Fruit fly (Drosophila melanogaster) whole organism, embryonic: ENCODE data around the gene Nsf2.
A peak's percentile ranks its signal among the peaks of the same experiment; 100 is the strongest.

Experiments
- CG10267 ChIP-seq: fragments of 200-800 bp; sonication (Bioruptor generic); optimal IDR thresholded peaks from 2 replicates; lab custom pipeline; 2018; ENCODE audit warnings: missing biosample characterization, mild to moderate bottlenecking, missing genetic modification characterization, moderate library complexity
- CG10431 ChIP-seq: fragments of 200-800 bp; sonication (Bioruptor generic); optimal IDR thresholded peaks from 3 replicates; lab custom pipeline; 2018; ENCODE audit warnings: missing biosample characterization, mild to moderate bottlenecking, missing genetic modification characterization
- CG12219 ChIP-seq: fragments of 200-800 bp; sonication (Bioruptor generic); optimal IDR thresholded peaks from 3 replicates; lab custom pipeline; 2018; ENCODE audit warnings: missing biosample characterization, mild to moderate bottlenecking, missing genetic modification characterization
- CG16863 ChIP-seq: fragments of 200-800 bp; sonication (Bioruptor generic); optimal IDR thresholded peaks from 3 replicates; lab custom pipeline; 2016; ENCODE audit warnings: missing biosample characterization, missing genetic modification characterization
- CG17361 ChIP-seq: fragments of 200-800 bp; sonication (Bioruptor generic); IDR thresholded peaks from 3 replicates; pipeline ENCODE4 v1.3.6; 2022; ENCODE audit warnings: missing biosample characterization, missing genetic modification characterization
- CG17568 ChIP-seq: fragments of 200-800 bp; sonication (Bioruptor generic); optimal IDR thresholded peaks from 2 replicates; lab custom pipeline; 2018; ENCODE audit warnings: missing biosample characterization, mild to moderate bottlenecking, missing genetic modification characterization, moderate library complexity
- CG18262 ChIP-seq: fragments of 200-800 bp; optimal IDR thresholded peaks from 3 replicates; lab custom pipeline; 2019; ENCODE audit warnings: missing biosample characterization, mild to moderate bottlenecking, missing genetic modification characterization, moderate library complexity
- CG18599 ChIP-seq: fragments of 200-800 bp; sonication (Bioruptor generic); optimal IDR thresholded peaks from 3 replicates; lab custom pipeline; 2017; ENCODE audit warnings: missing biosample characterization, missing genetic modification characterization, mild to moderate bottlenecking, moderate library complexity, missing genetic modification reagents
- CG2120 ChIP-seq: fragments of 200-800 bp; sonication (Bioruptor generic); optimal IDR thresholded peaks from 3 replicates; lab custom pipeline; 2016; ENCODE audit warnings: missing biosample characterization, missing genetic modification characterization
- CG33213 ChIP-seq: fragments of 200-800 bp; sonication (Bioruptor generic); optimal IDR thresholded peaks from 3 replicates; lab custom pipeline; 2016; ENCODE audit warnings: missing biosample characterization, missing genetic modification characterization
- CG3847 ChIP-seq: fragments of 200-800 bp; sonication (Bioruptor generic); IDR thresholded peaks from 2 replicates; pipeline ENCODE4 v1.3.6; 2022; ENCODE audit warnings: missing biosample characterization, missing genetic modification characterization
- CG7357 ChIP-seq: fragments of 200-800 bp; sonication (Bioruptor generic); IDR thresholded peaks from 3 replicates; pipeline ENCODE4 v1.3.6; 2022; ENCODE audit warnings: missing biosample characterization, missing genetic modification characterization
- CG7928 ChIP-seq: fragments of 200-800 bp; sonication (Bioruptor generic); optimal IDR thresholded peaks from 2 replicates; lab custom pipeline; 2017; ENCODE audit warnings: missing biosample characterization, mild to moderate bottlenecking, missing genetic modification characterization
- CG8924 ChIP-seq: fragments of 200-800 bp; optimal IDR thresholded peaks from 3 replicates; lab custom pipeline; 2019; ENCODE audit warnings: missing biosample characterization, mild to moderate bottlenecking, missing genetic modification characterization, moderate library complexity
- CG9437 ChIP-seq: fragments of 200-800 bp; sonication (Bioruptor generic); optimal IDR thresholded peaks from 2 replicates; lab custom pipeline; 2018; ENCODE audit warnings: missing biosample characterization, mild to moderate bottlenecking, missing genetic modification characterization
- CG9727 ChIP-seq: fragments of 200-800 bp; sonication (Bioruptor generic); optimal IDR thresholded peaks from 3 replicates; lab custom pipeline; 2017; ENCODE audit warnings: missing biosample characterization, mild to moderate bottlenecking, missing genetic modification characterization
- CG9817 ChIP-seq: fragments of 200-800 bp; sonication (Bioruptor generic); optimal IDR thresholded peaks from 2 replicates; lab custom pipeline; 2018; ENCODE audit warnings: missing biosample characterization, mild to moderate bottlenecking, missing genetic modification characterization, moderate library complexity
- CG9932 ChIP-seq: fragments of 200-800 bp; sonication (Bioruptor generic); IDR thresholded peaks from 2 replicates; pipeline ENCODE4 v1.3.6; 2022; ENCODE audit warnings: missing biosample characterization, missing genetic modification characterization
- D ChIP-seq, 2 experiments: fragments of 200-800 bp in 1 of 2; fragments of >200 bp in 1 of 2; sonication (Bioruptor generic) in 1 of 2; optimal IDR thresholded peaks; 2 replicates in 1 of 2; 3 replicates in 1 of 2; lab custom pipeline; 2017; ENCODE audit warnings: mild to moderate bottlenecking in 1 of 2, missing biosample characterization in 1 of 2, missing genetic modification characterization in 1 of 2, missing genetic modification reagents in 1 of 2
- D19A ChIP-seq: fragments of 200-800 bp; optimal IDR thresholded peaks from 3 replicates; lab custom pipeline; 2019; ENCODE audit warnings: missing biosample characterization, mild to moderate bottlenecking, missing genetic modification characterization, moderate library complexity
- Dll ChIP-seq: fragments of 200-800 bp; sonication (Bioruptor generic); IDR thresholded peaks from 4 replicates; pipeline ENCODE4 v1.3.6; 2022; ENCODE audit warnings: missing biosample characterization, missing genetic modification characterization; ENCODE audit not compliant: partially characterized antibody
- Doc3 ChIP-seq: fragments of 200-800 bp; sonication (Bioruptor generic); IDR thresholded peaks from 3 replicates; pipeline ENCODE4 v1.3.6; 2022; ENCODE audit warnings: missing biosample characterization, missing genetic modification characterization; ENCODE audit not compliant: partially characterized antibody
- Dp ChIP-seq: fragments of 200-800 bp; sonication (Bioruptor generic); optimal IDR thresholded peaks from 2 replicates; lab custom pipeline; 2018; ENCODE audit warnings: missing biosample characterization, mild to moderate bottlenecking, missing genetic modification characterization, moderate library complexity
- H2.0 ChIP-seq: fragments of 200-800 bp; sonication (Bioruptor generic); IDR thresholded peaks from 2 replicates; pipeline ENCODE4 v1.3.6; 2022; ENCODE audit warnings: missing biosample characterization, missing genetic modification characterization
- HLH3B ChIP-seq: fragments of 200-800 bp; sonication (Bioruptor generic); IDR thresholded peaks from 2 replicates; pipeline ENCODE4 v1.3.6; 2022; ENCODE audit warnings: missing biosample characterization, missing genetic modification characterization
- HLHmδ ChIP-seq: fragments of 200-800 bp; sonication (Bioruptor generic); optimal IDR thresholded peaks from 2 replicates; lab custom pipeline; 2018; ENCODE audit warnings: missing biosample characterization, mild to moderate bottlenecking, missing genetic modification characterization, moderate library complexity
- Hmr ChIP-seq: fragments of 200-800 bp; sonication (Bioruptor generic); optimal IDR thresholded peaks from 3 replicates; lab custom pipeline; 2017; ENCODE audit warnings: mild to moderate bottlenecking, missing biosample characterization, missing genetic modification reagents, missing genetic modification characterization
- Hsf ChIP-seq: fragments of 200-800 bp; sonication (Bioruptor generic); optimal IDR thresholded peaks from 3 replicates; lab custom pipeline; 2016; ENCODE audit warnings: missing biosample characterization, missing genetic modification characterization
- NK7.1 ChIP-seq: fragments of 200-800 bp; sonication (Bioruptor generic); optimal IDR thresholded peaks from 3 replicates; lab custom pipeline; 2016; ENCODE audit warnings: missing biosample characterization, missing genetic modification characterization
- Neu2 ChIP-seq: fragments of 200-800 bp; sonication (Bioruptor generic); optimal IDR thresholded peaks from 3 replicates; lab custom pipeline; 2016; ENCODE audit warnings: missing biosample characterization, missing genetic modification characterization, borderline replicate concordance
- PHDP ChIP-seq: fragments of 200-800 bp; sonication (Bioruptor generic); optimal IDR thresholded peaks from 3 replicates; lab custom pipeline; 2018; ENCODE audit warnings: missing biosample characterization, mild to moderate bottlenecking, missing genetic modification characterization, moderate library complexity
- Sry-β ChIP-seq: fragments of 200-800 bp; sonication (Bioruptor generic); optimal IDR thresholded peaks from 2 replicates; lab custom pipeline; 2018; ENCODE audit warnings: missing biosample characterization, mild to moderate bottlenecking, missing genetic modification characterization, moderate library complexity
- Trl ChIP-seq, 3 experiments: fragments of >200 bp in 2 of 3; fragments of 200-800 bp in 1 of 3; sonication (Bioruptor generic) in 1 of 3; optimal IDR thresholded peaks; 2 replicates in 1 of 3; 3 replicates in 2 of 3; lab custom pipeline; 2016 to 2017; ENCODE audit warnings: missing biosample characterization in 1 of 3, missing genetic modification characterization in 1 of 3
- btn ChIP-seq: fragments of 200-800 bp; sonication (Bioruptor generic); optimal IDR thresholded peaks from 2 replicates; lab custom pipeline; 2016; ENCODE audit warnings: missing biosample characterization, missing genetic modification characterization
- chif ChIP-seq, 2 experiments: fragments of 200-800 bp; sonication (Bioruptor generic); optimal IDR thresholded peaks; 3 replicates each; lab custom pipeline; 2016; ENCODE audit warnings: missing biosample characterization in 2 of 2, missing genetic modification characterization in 2 of 2
- ci ChIP-seq: fragments of 200-800 bp; sonication (Bioruptor generic); IDR thresholded peaks from 3 replicates; pipeline ENCODE4 v1.3.6; 2022; ENCODE audit warnings: missing biosample characterization, missing genetic modification characterization
- danr ChIP-seq: fragments of 200-800 bp; sonication (Bioruptor generic); IDR thresholded peaks from 2 replicates; pipeline ENCODE4 v1.3.6; 2022; ENCODE audit warnings: missing biosample characterization, missing genetic modification characterization
- fd102C ChIP-seq: fragments of 200-800 bp; sonication (Bioruptor generic); optimal IDR thresholded peaks from 2 replicates; lab custom pipeline; 2018; ENCODE audit warnings: missing biosample characterization, mild to moderate bottlenecking, missing genetic modification characterization, moderate library complexity
- fu2 ChIP-seq: fragments of 200-800 bp; sonication (Bioruptor generic); optimal IDR thresholded peaks from 2 replicates; lab custom pipeline; 2016; ENCODE audit warnings: missing biosample characterization, missing genetic modification characterization
- insv ChIP-seq, 2 experiments: fragments of 200-800 bp; sonication (Bioruptor generic); optimal IDR thresholded peaks; 3 replicates each; lab custom pipeline; 2016 to 2018; ENCODE audit warnings: missing biosample characterization in 2 of 2, missing genetic modification characterization in 2 of 2
- kni ChIP-seq: fragments of 200-800 bp; sonication (Bioruptor generic); optimal IDR thresholded peaks from 3 replicates; lab custom pipeline; 2017; ENCODE audit warnings: mild to moderate bottlenecking, missing biosample characterization, missing genetic modification reagents, missing genetic modification characterization
- lilli ChIP-seq: fragments of 200-800 bp; sonication (Bioruptor generic); optimal IDR thresholded peaks from 3 replicates; lab custom pipeline; 2016; ENCODE audit warnings: missing biosample characterization, missing genetic modification characterization
- lmd ChIP-seq: fragments of 200-800 bp; sonication (Bioruptor generic); IDR thresholded peaks from 2 replicates; pipeline ENCODE4 v1.3.6; 2022; ENCODE audit warnings: missing biosample characterization, missing genetic modification characterization
- salm ChIP-seq: fragments of 200-800 bp; sonication (Bioruptor generic); optimal IDR thresholded peaks from 2 replicates; lab custom pipeline; 2018; ENCODE audit warnings: missing biosample characterization, mild to moderate bottlenecking, missing genetic modification characterization
- sens ChIP-seq: fragments of 200-800 bp; sonication (Bioruptor generic); peaks from one replicate; lab custom pipeline; 2016; ENCODE audit warnings: missing biosample characterization, missing genetic modification characterization
- sima ChIP-seq: fragments of 200-800 bp; sonication (Bioruptor generic); optimal IDR thresholded peaks from 2 replicates; lab custom pipeline; 2016; ENCODE audit warnings: missing biosample characterization, missing genetic modification characterization
- sqz ChIP-seq: fragments of 200-800 bp; sonication (Bioruptor generic); optimal IDR thresholded peaks from 3 replicates; lab custom pipeline; 2018; ENCODE audit warnings: missing biosample characterization, mild to moderate bottlenecking, missing genetic modification characterization
- tin ChIP-seq: fragments of 200-800 bp; sonication (Bioruptor generic); optimal IDR thresholded peaks from 3 replicates; lab custom pipeline; 2016; ENCODE audit warnings: missing biosample characterization, missing genetic modification characterization
- tna ChIP-seq: fragments of 200-800 bp; sonication (Bioruptor generic); IDR thresholded peaks from 2 replicates; pipeline ENCODE4 v1.3.6; 2022; ENCODE audit warnings: missing biosample characterization, missing genetic modification characterization; ENCODE audit not compliant: partially characterized antibody
- trem ChIP-seq: fragments of 200-800 bp; optimal IDR thresholded peaks from 3 replicates; lab custom pipeline; 2019; ENCODE audit warnings: missing biosample characterization, mild to moderate bottlenecking, missing genetic modification characterization, moderate library complexity

Nsf2 gene

DNA sequence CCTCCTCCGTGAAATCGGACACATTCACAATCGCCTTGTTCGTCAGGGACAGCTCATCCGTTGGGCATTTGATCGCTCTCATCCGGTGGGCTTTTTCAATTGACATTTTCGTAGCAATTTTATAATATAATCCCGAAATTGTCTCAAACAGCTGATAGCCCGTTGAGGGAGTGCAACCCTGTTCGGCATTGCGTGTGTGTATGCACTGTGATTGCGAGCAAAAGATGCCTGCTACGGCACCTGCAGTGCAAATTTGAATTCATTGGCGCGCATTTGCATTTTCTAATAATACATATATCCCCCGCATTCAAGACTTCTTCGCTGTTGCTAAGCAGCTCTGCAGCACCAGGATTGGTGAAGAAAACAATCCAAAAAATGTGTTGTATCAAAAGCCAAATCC is at the start of gene Nsf2:
Gene Nsf2 (minus strand): TSS at position 185 of the 400 bp plus-strand sequence.
- TF ChIP-seq Trl (optimal IDR thresholded peaks at IDR 0.05; lab: Kevin White, UChicago) (no peak), Trl (GFP tag; optimal IDR thresholded peaks at IDR 0.05; lab: Kevin White, UChicago) (no peak), CG17361 (GFP tag; lab: Robert Waterston, UW) (peak; percentile 28; the same call in 1 of the 3 replicates), CG18599 (GFP tag; lab: Kevin White, UChicago) (no peak), CG9932 (GFP tag; lab: Robert Waterston, UW) (no peak), NK7.1 (GFP tag; lab: Kevin White, UChicago) (no peak), kni (peak; percentile 19), trem (tag; lab: Kevin White, UChicago) (peak; percentile 75), fd102C (GFP tag; lab: Kevin White, UChicago) (no peak), danr (GFP tag; lab: Robert Waterston, UW) (no peak), Hmr (GFP tag; lab: Kevin White, UChicago) (peak; percentile 20), CG9817 (tag; lab: Kevin White, UChicago) (no peak), btn (GFP tag; lab: Kevin White, UChicago) (no peak), HLH3B (GFP tag; lab: Robert Waterston, UW) (no peak), CG17568 (no peak), insv (GFP tag; optimal IDR thresholded peaks at IDR 0.05; lab: Kevin White, UChicago) (peak in 1 of 2 experiments; percentile 20), CG18262 (tag; lab: Kevin White, UChicago) (no peak), CG8924 (tag; lab: Kevin White, UChicago) (peak; percentile 5), CG7928 (peak; percentile 91), CG3847 (no peak), PHDP (no peak), CG10267 (tag; lab: Kevin White, UChicago) (peak; percentile 43), CG9727 (peak; percentile 30), sqz (no peak), Doc3 (GFP tag; lab: Robert Waterston, UW) (0 out of 3 replicates have a peak, but pooled peaks have one; percentile 26), chif (GFP tag; optimal IDR thresholded peaks at IDR 0.05; lab: Kevin White, UChicago) (no peak), HLHmδ (GFP tag; lab: Kevin White, UChicago) (peak; percentile 82), CG2120 (peak; percentile 10), tin (GFP tag; lab: Kevin White, UChicago) (no peak), Dll (no peak), salm (tag; lab: Kevin White, UChicago) (no peak), sima (GFP tag; lab: Kevin White, UChicago) (no peak), lmd (GFP tag; lab: Robert Waterston, UW) (peak; percentile 6; the same call in 1 of the 2 replicates), Hsf (GFP tag; lab: Kevin White, UChicago) (no peak), fu2 (GFP tag; lab: Kevin White, UChicago) (no peak), H2.0 (no peak), Neu2 (GFP tag; lab: Kevin White, UChicago) (no peak), D19A (tag; lab: Kevin White, UChicago) (peak; percentile 87), CG33213 (GFP tag; lab: Kevin White, UChicago) (peak; percentile 39), CG7357 (GFP tag; lab: Robert Waterston, UW) (no peak), sens (GFP tag; lab: Kevin White, UChicago) (peak; percentile 87), CG16863 (no peak), CG12219 (no peak), ci (peak; percentile 52; the same call in 2 of the 3 replicates), lilli (no peak), tna (GFP tag; lab: Robert Waterston, UW) (no peak), Sry-β (GFP tag; lab: Kevin White, UChicago) (peak; percentile 60), CG10431 (no peak), CG9437 (GFP tag; lab: Kevin White, UChicago) (peak; percentile 4), D (optimal IDR thresholded peaks at IDR 0.05; lab: Kevin White, UChicago) (no peak), D (GFP tag; optimal IDR thresholded peaks at IDR 0.05; lab: Kevin White, UChicago) (no peak), Dp (GFP tag; lab: Kevin White, UChicago) (peak; percentile 99)
